Fruit fly (Drosophila melanogaster) S2 (cell line): ENCODE data around the gene CG7694.

Source experiments
- CG8478 ChIP-seq: fragments of >200 bp; optimal IDR thresholded peaks from 2 replicates; lab custom pipeline; 2018
- CTCF ChIP-seq, 2 experiments: fragments of >200 bp; optimal IDR thresholded peaks; 2 replicates each; lab custom pipeline; 2018

DNA sequence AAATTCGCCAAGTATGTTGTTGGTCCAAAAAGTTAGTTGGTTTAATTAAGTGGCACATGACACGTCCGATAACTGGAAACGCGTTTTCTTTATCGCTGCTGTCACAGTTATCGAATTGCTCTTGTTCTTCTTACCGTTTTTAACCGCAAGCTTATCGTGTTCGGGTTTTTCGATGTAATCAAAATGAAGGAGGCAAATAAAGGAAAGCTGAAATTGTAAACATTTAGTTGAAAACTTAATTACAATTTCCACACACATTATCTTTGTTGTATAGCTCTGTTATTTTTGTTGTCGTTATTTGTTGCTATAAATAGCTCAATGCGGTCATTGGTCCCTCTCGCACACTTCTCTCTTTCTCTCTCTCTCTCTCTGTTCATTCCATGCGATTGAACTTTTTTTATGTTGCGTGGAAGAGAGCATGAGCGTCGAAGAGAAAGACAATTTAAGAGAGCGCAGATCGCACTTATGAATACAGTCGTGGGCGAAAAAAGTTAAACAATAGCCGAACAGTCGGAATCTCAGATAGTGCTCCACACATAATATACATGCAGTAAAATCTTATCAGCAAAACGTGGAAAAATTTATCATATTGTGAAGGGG, 12.5 kb downstream of the CG7694 start:
- TF ChIP-seq CTCF (optimal IDR thresholded peaks at IDR 0.05; lab: Kevin White, UChicago) = no peak
- TF ChIP-seq CG8478 (lab: Kevin White, UChicago) = no peak
